Fruit fly (Drosophila melanogaster) whole organism, prepupa: ENCODE measurements around the gene Snoo.
A peak's percentile ranks its signal among the peaks of the same experiment; 100 is the strongest.

Source experiments
- CG10669 ChIP-seq: fragments of 200-800 bp; sonication (Bioruptor generic); optimal IDR thresholded peaks from 3 replicates; lab custom pipeline; 2018; ENCODE audit warnings: missing biosample characterization, mild to moderate bottlenecking, missing genetic modification characterization, moderate library complexity
- CG11762 ChIP-seq: fragments of 200-800 bp; sonication (Bioruptor generic); optimal IDR thresholded peaks from 3 replicates; lab custom pipeline; 2016; ENCODE audit warnings: missing biosample characterization, missing genetic modification characterization; ENCODE audit not compliant: insufficient read depth
- CG15336 ChIP-seq: fragments of 200-800 bp; sonication (Bioruptor generic); IDR thresholded peaks from 2 replicates; pipeline ENCODE4 v1.3.6; 2022; ENCODE audit warnings: missing biosample characterization, missing genetic modification characterization
- CG1621 ChIP-seq: fragments of 200-800 bp; sonication (Bioruptor generic); optimal IDR thresholded peaks from 3 replicates; lab custom pipeline; 2018; ENCODE audit warnings: missing biosample characterization, mild to moderate bottlenecking, missing genetic modification characterization
- CG16779 ChIP-seq: fragments of 200-800 bp; sonication (Bioruptor generic); optimal IDR thresholded peaks from 3 replicates; lab custom pipeline; 2017; ENCODE audit warnings: missing biosample characterization, mild to moderate bottlenecking, missing genetic modification characterization
- CG3032 ChIP-seq: fragments of 200-800 bp; optimal IDR thresholded peaks from 2 replicates; lab custom pipeline; 2019; ENCODE audit warnings: missing biosample characterization, mild to moderate bottlenecking, missing genetic modification characterization, moderate library complexity
- CG32006 ChIP-seq: fragments of 200-800 bp; sonication (Bioruptor generic); optimal IDR thresholded peaks from 3 replicates; lab custom pipeline; 2017; ENCODE audit warnings: missing biosample characterization, mild to moderate bottlenecking, missing genetic modification characterization
- CG34406 ChIP-seq: fragments of 200-800 bp; sonication (Bioruptor generic); optimal IDR thresholded peaks from 3 replicates; lab custom pipeline; 2016; ENCODE audit warnings: missing biosample characterization, missing genetic modification characterization
- CG3919 ChIP-seq: fragments of 200-800 bp; sonication (Bioruptor generic); optimal IDR thresholded peaks from 3 replicates; lab custom pipeline; 2016; ENCODE audit warnings: missing biosample characterization, missing genetic modification characterization
- CG4318 ChIP-seq: fragments of 200-800 bp; sonication (Bioruptor generic); optimal IDR thresholded peaks from 3 replicates; lab custom pipeline; 2017; ENCODE audit warnings: missing biosample characterization, mild to moderate bottlenecking, missing genetic modification characterization
- CG6163 ChIP-seq: fragments of 200-800 bp; sonication (Bioruptor generic); IDR thresholded peaks from 3 replicates; pipeline ENCODE4 v1.3.6; 2022; ENCODE audit warnings: missing biosample characterization, missing genetic modification characterization
- CG6276 ChIP-seq: fragments of 200-800 bp; sonication (Bioruptor generic); optimal IDR thresholded peaks from 2 replicates; lab custom pipeline; 2017; ENCODE audit warnings: missing biosample characterization, mild to moderate bottlenecking, missing genetic modification characterization
- CG6808 ChIP-seq: fragments of 200-800 bp; sonication (Bioruptor generic); optimal IDR thresholded peaks from 3 replicates; lab custom pipeline; 2017; ENCODE audit warnings: missing biosample characterization, missing genetic modification characterization, mild to moderate bottlenecking, moderate library complexity, missing genetic modification reagents
- CG6854 ChIP-seq: fragments of 200-800 bp; sonication (Bioruptor generic); optimal IDR thresholded peaks from 2 replicates; lab custom pipeline; 2017; ENCODE audit warnings: missing biosample characterization, mild to moderate bottlenecking, missing genetic modification characterization
- CG7368 ChIP-seq: fragments of 200-800 bp; sonication (Bioruptor generic); optimal IDR thresholded peaks from 3 replicates; lab custom pipeline; 2016; ENCODE audit warnings: missing biosample characterization, missing genetic modification characterization
- CG8119 ChIP-seq: fragments of 200-800 bp; sonication (Bioruptor generic); IDR thresholded peaks from 3 replicates; pipeline ENCODE4 v1.3.6; 2022; ENCODE audit warnings: missing biosample characterization, missing genetic modification characterization
- CG8319 ChIP-seq: fragments of 200-800 bp; sonication (Bioruptor generic); optimal IDR thresholded peaks from 3 replicates; lab custom pipeline; 2016; ENCODE audit warnings: missing biosample characterization, missing genetic modification characterization
- CG8632 ChIP-seq: fragments of 200-800 bp; sonication (Bioruptor generic); optimal IDR thresholded peaks from 3 replicates; lab custom pipeline; 2016; ENCODE audit warnings: missing biosample characterization, missing genetic modification characterization
- CG9139 ChIP-seq: fragments of 200-800 bp; sonication (Bioruptor generic); optimal IDR thresholded peaks from 3 replicates; lab custom pipeline; 2017; ENCODE audit warnings: missing biosample characterization, mild to moderate bottlenecking, missing genetic modification characterization
- Eip75B ChIP-seq: fragments of 200-800 bp; sonication (Bioruptor generic); optimal IDR thresholded peaks from 3 replicates; lab custom pipeline; 2016; ENCODE audit warnings: missing biosample characterization, missing genetic modification characterization
- Eip78C ChIP-seq: fragments of 200-800 bp; sonication (Bioruptor generic); peaks from one replicate; lab custom pipeline; 2016; ENCODE audit warnings: missing biosample characterization, missing genetic modification characterization
- Eip93F ChIP-seq: fragments of 200-800 bp; sonication (Bioruptor generic); optimal IDR thresholded peaks from 2 replicates; lab custom pipeline; 2016; ENCODE audit warnings: missing biosample characterization, mild to moderate bottlenecking, missing genetic modification characterization
- Ets21C ChIP-seq: fragments of 200-800 bp; sonication (Bioruptor generic); optimal IDR thresholded peaks from 3 replicates; lab custom pipeline; 2016; ENCODE audit warnings: missing biosample characterization, missing genetic modification characterization
- Ets96B ChIP-seq: fragments of 200-800 bp; optimal IDR thresholded peaks from 2 replicates; lab custom pipeline; 2019; ENCODE audit warnings: missing biosample characterization, mild to moderate bottlenecking, missing genetic modification characterization, moderate library complexity
- Gug ChIP-seq: fragments of 200-800 bp; sonication (Bioruptor generic); IDR thresholded peaks from 2 replicates; pipeline ENCODE4 v1.3.6; 2022; ENCODE audit warnings: missing biosample characterization, missing genetic modification characterization
- Hr39 ChIP-seq: fragments of 200-800 bp; sonication (Bioruptor generic); optimal IDR thresholded peaks from 2 replicates; lab custom pipeline; 2016; ENCODE audit warnings: missing biosample characterization, missing genetic modification characterization
- Hr4 ChIP-seq: fragments of 200-800 bp; sonication (Bioruptor generic); optimal IDR thresholded peaks from 3 replicates; lab custom pipeline; 2016; ENCODE audit warnings: missing biosample characterization, missing genetic modification characterization
- Lpt ChIP-seq: fragments of 200-800 bp; sonication (Bioruptor generic); optimal IDR thresholded peaks from 3 replicates; lab custom pipeline; 2016; ENCODE audit warnings: missing biosample characterization, missing genetic modification characterization
- OdsH ChIP-seq: fragments of 200-800 bp; sonication (Bioruptor generic); optimal IDR thresholded peaks from 3 replicates; lab custom pipeline; 2016; ENCODE audit warnings: missing biosample characterization, missing genetic modification characterization
- Sox102F ChIP-seq: fragments of 200-800 bp; sonication (Bioruptor generic); optimal IDR thresholded peaks from 2 replicates; lab custom pipeline; 2016; ENCODE audit warnings: missing biosample characterization, mild to moderate bottlenecking, missing genetic modification characterization
- achi ChIP-seq: fragments of 200-800 bp; sonication (Bioruptor generic); optimal IDR thresholded peaks from 3 replicates; lab custom pipeline; 2016; ENCODE audit warnings: missing biosample characterization, missing genetic modification characterization
- acj6 ChIP-seq: fragments of 200-800 bp; sonication (Bioruptor generic); optimal IDR thresholded peaks from 3 replicates; lab custom pipeline; 2016; ENCODE audit warnings: missing biosample characterization, missing genetic modification characterization
- dsx ChIP-seq: fragments of 200-800 bp; optimal IDR thresholded peaks from 3 replicates; lab custom pipeline; 2019; ENCODE audit warnings: missing biosample characterization, mild to moderate bottlenecking, missing genetic modification characterization, moderate library complexity; ENCODE audit not compliant: poor library complexity, severe bottlenecking
- eg ChIP-seq: fragments of 200-800 bp; sonication (Bioruptor generic); IDR thresholded peaks from 3 replicates; pipeline ENCODE4 v1.3.6; 2022; ENCODE audit warnings: missing biosample characterization, missing genetic modification characterization
- fd59A ChIP-seq: fragments of 200-800 bp; sonication (Bioruptor generic); optimal IDR thresholded peaks from 2 replicates; lab custom pipeline; 2017; ENCODE audit warnings: missing biosample characterization, mild to moderate bottlenecking, missing genetic modification characterization, missing genetic modification reagents
- fd85E ChIP-seq: fragments of 200-800 bp; sonication (Bioruptor generic); optimal IDR thresholded peaks from 3 replicates; lab custom pipeline; 2016; ENCODE audit warnings: missing biosample characterization, missing genetic modification characterization
- fkh ChIP-seq: fragments of 200-800 bp; sonication (Bioruptor generic); optimal IDR thresholded peaks from 3 replicates; lab custom pipeline; 2017; ENCODE audit warnings: missing biosample characterization, mild to moderate bottlenecking, missing genetic modification characterization, moderate library complexity
- net ChIP-seq: fragments of 200-800 bp; sonication (Bioruptor generic); optimal IDR thresholded peaks from 3 replicates; lab custom pipeline; 2016; ENCODE audit warnings: missing biosample characterization, missing genetic modification characterization
- pdm3 ChIP-seq: fragments of 200-800 bp; sonication (Bioruptor generic); optimal IDR thresholded peaks from 3 replicates; lab custom pipeline; 2016; ENCODE audit warnings: missing biosample characterization, missing genetic modification characterization
- salr ChIP-seq, 2 experiments: fragments of 200-800 bp; sonication (Bioruptor generic); optimal IDR thresholded peaks; 3 replicates each; lab custom pipeline; 2016 to 2018; ENCODE audit warnings: missing biosample characterization in 2 of 2, missing genetic modification characterization in 2 of 2, mild to moderate bottlenecking in 1 of 2
- spab ChIP-seq: fragments of 200-800 bp; sonication (Bioruptor generic); optimal IDR thresholded peaks from 2 replicates; lab custom pipeline; 2017; ENCODE audit warnings: missing biosample characterization, mild to moderate bottlenecking, missing genetic modification characterization, missing genetic modification reagents
- ss ChIP-seq, 2 experiments: fragments of 200-800 bp; sonication (Bioruptor generic); optimal IDR thresholded peaks; 2 replicates in 1 of 2; 3 replicates in 1 of 2; lab custom pipeline; 2017 to 2018; ENCODE audit warnings: mild to moderate bottlenecking in 2 of 2, missing biosample characterization in 2 of 2, missing genetic modification characterization in 2 of 2, moderate library complexity in 1 of 2
- svp ChIP-seq: fragments of 200-800 bp; sonication (Bioruptor generic); peaks from one replicate; lab custom pipeline; 2016; ENCODE audit warnings: missing biosample characterization, missing genetic modification characterization
- vri ChIP-seq: fragments of 200-800 bp; sonication (Bioruptor generic); optimal IDR thresholded peaks from 3 replicates; lab custom pipeline; 2016; ENCODE audit warnings: missing biosample characterization, mild to moderate bottlenecking, missing genetic modification characterization

Gene Snoo

dm6 chr2L:7960581-7961530, 23.1 kb downstream of the Snoo start:
- TF ChIP-seq CG11762 (GFP tag; lab: Kevin White, UChicago) (peak; percentile 19), CG10669 (GFP tag; lab: Kevin White, UChicago) (peak; percentile 14), CG15336 (GFP tag; lab: Robert Waterston, UW) (peak; percentile 45; the same call in 1 of the 2 replicates), Eip78C (GFP tag; lab: Kevin White, UChicago) (peak; percentile 79), net (peak; percentile 22), Gug (no peak), Lpt (GFP tag; lab: Kevin White, UChicago) (no peak), eg (GFP tag; lab: Robert Waterston, UW) (peak; percentile 67), vri (peak; percentile 66), CG8632 (GFP tag; lab: Kevin White, UChicago) (peak; percentile 27), CG16779 (peak; percentile 75), CG34406 (peak; percentile 48), CG3032 (tag; lab: Kevin White, UChicago) (peak; percentile 15), ss (GFP tag; optimal IDR thresholded peaks at IDR 0.05; lab: Kevin White, UChicago) (peak; percentile 65 to 75), Ets21C (GFP tag; lab: Kevin White, UChicago) (no peak), achi (GFP tag; lab: Kevin White, UChicago) (peak; percentile 8), CG6276 (peak; percentile 83), CG6808 (GFP tag; lab: Kevin White, UChicago) (peak; percentile 69), dsx (GFP tag; lab: Kevin White, UChicago) (peak; percentile 63), OdsH (GFP tag; lab: Kevin White, UChicago) (peak; percentile 9), CG1621 (tag; lab: Kevin White, UChicago) (no peak), svp (peak; percentile 63), fkh (GFP tag; lab: Kevin White, UChicago) (peak; percentile 98), CG8119 (GFP tag; lab: Robert Waterston, UW) (peak; percentile 75), CG6163 (peak; percentile 58; the same call in 2 of the 3 replicates), spab (GFP tag; lab: Kevin White, UChicago) (peak; percentile 44), Ets96B (tag; lab: Kevin White, UChicago) (no peak), CG32006 (GFP tag; lab: Kevin White, UChicago) (peak; percentile 26), Hr4 (GFP tag; lab: Kevin White, UChicago) (peak; percentile 1), CG7368 (GFP tag; lab: Kevin White, UChicago) (no peak), CG9139 (peak; percentile 67), salr (GFP tag; optimal IDR thresholded peaks at IDR 0.05; lab: Kevin White, UChicago) (peak in 1 of 2 experiments; percentile 29), CG6854 (GFP tag; lab: Kevin White, UChicago) (no peak)

dm6 chr2L:7957068-7957868, 26.7 kb downstream of the Snoo start:
- TF ChIP-seq CG8632 (GFP tag; lab: Kevin White, UChicago) (no peak), Sox102F (no peak), fd85E (GFP tag; lab: Kevin White, UChicago) (no peak), CG6276 (peak; percentile 30), salr (GFP tag; optimal IDR thresholded peaks at IDR 0.05; lab: Kevin White, UChicago) (peak in 1 of 2 experiments; percentile 49), CG1621 (tag; lab: Kevin White, UChicago) (no peak), acj6 (peak; percentile 13), CG3919 (GFP tag; lab: Kevin White, UChicago) (no peak), CG6163 (peak; percentile 32; the same call in 1 of the 3 replicates), fd59A (no peak), pdm3 (GFP tag; lab: Kevin White, UChicago) (no peak), CG6854 (GFP tag; lab: Kevin White, UChicago) (no peak), Hr39 (GFP tag; lab: Kevin White, UChicago) (no peak), CG10669 (GFP tag; lab: Kevin White, UChicago) (no peak), CG8119 (GFP tag; lab: Robert Waterston, UW) (peak; percentile 65; the same call in 2 of the 3 replicates), Eip75B (GFP tag; lab: Kevin White, UChicago) (no peak), Ets96B (tag; lab: Kevin White, UChicago) (no peak), CG8319 (GFP tag; lab: Kevin White, UChicago) (no peak), Eip93F (no peak), Eip78C (GFP tag; lab: Kevin White, UChicago) (peak; percentile 70), Gug (no peak), Hr4 (GFP tag; lab: Kevin White, UChicago) (peak; percentile 74), CG15336 (GFP tag; lab: Robert Waterston, UW) (peak; percentile 60), CG4318 (GFP tag; lab: Kevin White, UChicago) (peak; percentile 63), achi (GFP tag; lab: Kevin White, UChicago) (no peak), eg (GFP tag; lab: Robert Waterston, UW) (peak; percentile 48; the same call in 2 of the 3 replicates)
